Worm (Caenorhabditis elegans) whole organism, young adult: ENCODE results near the gene Y42A5A.5.

Experiments
- F22D6.2 ChIP-seq: sonication (generic microtip); optimal IDR thresholded peaks from 2 replicates; lab custom pipeline; 2016; ENCODE audit warnings: mild to moderate bottlenecking, missing genetic modification characterization, missing compliant biosample characterization
- ama-1 ChIP-seq, 3 experiments: fragments of 150-350 bp in 1 of 3; sonication (generic microtip) in 2 of 3; optimal IDR thresholded peaks; 2 replicates each; lab custom pipeline; 2014 to 2018; ENCODE audit warnings: missing biosample characterization in 2 of 3, missing genetic modification characterization in 2 of 3, missing genetic modification reagents in 2 of 3
- attf-5 ChIP-seq: fragments of 200-800 bp; sonication (Bioruptor generic); optimal IDR thresholded peaks from 2 replicates; lab custom pipeline; 2018; ENCODE audit warnings: mild to moderate bottlenecking, missing genetic modification characterization, missing compliant biosample characterization
- lin-35 ChIP-seq, 3 experiments: fragments of 150-350 bp in 2 of 3; sonication (generic microtip) in 1 of 3; optimal IDR thresholded peaks; 2 replicates each; lab custom pipeline; 2014 to 2018; ENCODE audit warnings: missing biosample characterization in 3 of 3, missing genetic modification characterization in 3 of 3, missing genetic modification reagents in 3 of 3
- madf-10 ChIP-seq: sonication (generic microtip); optimal IDR thresholded peaks from 2 replicates; lab custom pipeline; 2016; ENCODE audit warnings: mild to moderate bottlenecking, missing genetic modification characterization, missing compliant biosample characterization
- rec-8 ChIP-seq, 2 experiments: sonication (generic microtip); optimal IDR thresholded peaks; 2 replicates each; lab custom pipeline; 2016; ENCODE audit warnings: mild to moderate bottlenecking in 2 of 2, missing genetic modification characterization in 2 of 2, missing genetic modification reagents in 2 of 2, missing genotype in 2 of 2, missing biosample characterization in 1 of 2, missing compliant biosample characterization in 1 of 2, moderate library complexity in 1 of 2
- sea-2 ChIP-seq: fragments of 200-800 bp; sonication (Bioruptor generic); IDR thresholded peaks from 2 replicates; pipeline ENCODE4 v1.3.6; 2022; ENCODE audit warnings: missing genetic modification characterization, missing compliant biosample characterization

- no peak for TF ChIP-seq F22D6.2 (tag; lab: Kevin White, UChicago)
- no peak for TF ChIP-seq lin-35 (GFP tag; optimal IDR thresholded peaks at IDR 0.05; lab: Kevin White, UChicago)
- no peak for TF ChIP-seq madf-10 (tag; lab: Kevin White, UChicago)
- no peak for TF ChIP-seq attf-5 (GFP tag; lab: Kevin White, UChicago)
- no peak for TF ChIP-seq ama-1 (optimal IDR thresholded peaks at IDR 0.05; lab: Kevin White, UChicago)
- TF ChIP-seq ama-1 (GFP tag; optimal IDR thresholded peaks at IDR 0.05; lab: Kevin White, UChicago) = no peak
- TF ChIP-seq sea-2 = no peak
- TF ChIP-seq rec-8 (tag; optimal IDR thresholded peaks at IDR 0.05; lab: Kevin White, UChicago) = no peak
Observed at ce11 chrV:11094698-11095097, 14.8 kb downstream of the Y42A5A.5 start.
